Worm (Caenorhabditis elegans): ENCODE data around the gene F19B2.6.

ce11 chrV:20135247-20135646, 23.1 kb upstream of the F19B2.6 start, which contains the start of gene Y113G7A.22:
- TF ChIP-seq ama-1 (optimal IDR thresholded peaks at IDR 0.05): no peak
- TF ChIP-seq ztf-11 (tag; optimal IDR thresholded peaks at IDR 0.05): no peak
- no peak for TF ChIP-seq zag-1 (tag; optimal IDR thresholded peaks at IDR 0.05)
- no peak for TF ChIP-seq snpc-4 (tag; optimal IDR thresholded peaks at IDR 0.05)
- TF ChIP-seq R02D3.7 (tag; optimal IDR thresholded peaks at IDR 0.05): no peak
- TF ChIP-seq unc-62 (GFP tag; optimal IDR thresholded peaks at IDR 0.05): no peak
- no peak for TF ChIP-seq mdl-1 (tag; optimal IDR thresholded peaks at IDR 0.05)
- no peak for TF ChIP-seq aly-2 (tag; optimal IDR thresholded peaks at IDR 0.05)
- no peak for TF ChIP-seq unc-55 (GFP tag; optimal IDR thresholded peaks at IDR 0.05)
- no peak for TF ChIP-seq egl-27 (tag; optimal IDR thresholded peaks at IDR 0.05)
